Worm (Caenorhabditis elegans): ENCODE measurements around the gene glb-32.
A peak's percentile ranks its signal among the peaks of the same experiment; 100 is the strongest.

glb-32 gene

ce11 chrV:5089497-5090134, at the start of gene glb-32:
Gene glb-32 (minus strand): TSS chrV:5089547.
- no peak for TF ChIP-seq lsy-2 (tag; optimal IDR thresholded peaks at IDR 0.05)
- TF ChIP-seq egl-13 (tag; optimal IDR thresholded peaks at IDR 0.05): peak; percentile 80
- peak; percentile 75 for TF ChIP-seq unc-86 (tag; optimal IDR thresholded peaks at IDR 0.05)
- no peak for TF ChIP-seq ama-1 (optimal IDR thresholded peaks at IDR 0.05)
- TF ChIP-seq swsn-7 (tag; optimal IDR thresholded peaks at IDR 0.05): no peak
- TF ChIP-seq vab-15 (tag; optimal IDR thresholded peaks at IDR 0.05): no peak
- no peak for TF ChIP-seq nhr-19 (GFP tag; conservative IDR thresholded peaks at IDR 0.05)
- peak; percentile 71 for TF ChIP-seq lin-14 (GFP tag; optimal IDR thresholded peaks at IDR 0.05)
- TF ChIP-seq nhr-71 (tag; optimal IDR thresholded peaks at IDR 0.05): peak; percentile 48
- TF ChIP-seq lin-15B (tag; optimal IDR thresholded peaks at IDR 0.05): no peak
- TF ChIP-seq nhr-11 (tag; optimal IDR thresholded peaks at IDR 0.05): no peak
- no peak for TF ChIP-seq ceh-88 (GFP tag; IDR thresholded peaks at IDR 0.05)
- TF ChIP-seq hlh-17 (GFP tag; optimal IDR thresholded peaks at IDR 0.05; ENCODE audit: borderline replicate concordance): no peak
- TF ChIP-seq nhr-47 (tag; optimal IDR thresholded peaks at IDR 0.05): peak; percentile 24

DNA sequence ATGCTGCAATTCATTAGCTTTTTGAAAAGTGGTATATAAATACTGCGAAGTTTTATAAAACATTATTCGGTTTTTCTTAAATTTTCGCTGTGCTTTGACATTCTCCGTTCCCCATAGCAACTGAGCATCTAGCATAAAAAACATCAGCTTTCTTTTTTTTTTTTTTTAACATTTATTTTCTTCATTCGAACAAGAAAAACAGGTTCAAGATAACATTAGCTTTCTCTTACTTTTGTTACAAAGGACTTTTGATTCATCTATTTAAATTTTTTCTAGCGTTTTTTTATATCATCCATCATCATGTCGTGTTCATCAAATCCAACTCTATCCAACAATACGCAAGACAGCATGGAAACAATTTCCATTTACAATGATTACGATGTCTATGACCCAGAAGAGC, 48.6 kb upstream of the glb-32 start, which contains the start of gene F14F9.3:
Gene F14F9.3, plus strand, starts transcription at position 301 of the 400 bp plus-strand sequence.
- TF ChIP-seq nhr-84 (tag; optimal IDR thresholded peaks at IDR 0.05) (no peak), hpl-2 (GFP tag; optimal IDR thresholded peaks at IDR 0.05) (no peak), ceh-88 (GFP tag; IDR thresholded peaks at IDR 0.05) (no peak), egl-13 (tag; optimal IDR thresholded peaks at IDR 0.05) (no peak), blmp-1 (tag; optimal IDR thresholded peaks at IDR 0.05) (no peak), nhr-85 (tag) (no peak), ces-1 (GFP tag; optimal IDR thresholded peaks at IDR 0.05) (no peak), efl-3 (GFP tag; optimal IDR thresholded peaks at IDR 0.05) (no peak), pqm-1 (tag; optimal IDR thresholded peaks at IDR 0.05) (no peak), ceh-82 (tag; optimal IDR thresholded peaks at IDR 0.05) (no peak), dsc-1 (tag; optimal IDR thresholded peaks at IDR 0.05) (no peak)

DNA sequence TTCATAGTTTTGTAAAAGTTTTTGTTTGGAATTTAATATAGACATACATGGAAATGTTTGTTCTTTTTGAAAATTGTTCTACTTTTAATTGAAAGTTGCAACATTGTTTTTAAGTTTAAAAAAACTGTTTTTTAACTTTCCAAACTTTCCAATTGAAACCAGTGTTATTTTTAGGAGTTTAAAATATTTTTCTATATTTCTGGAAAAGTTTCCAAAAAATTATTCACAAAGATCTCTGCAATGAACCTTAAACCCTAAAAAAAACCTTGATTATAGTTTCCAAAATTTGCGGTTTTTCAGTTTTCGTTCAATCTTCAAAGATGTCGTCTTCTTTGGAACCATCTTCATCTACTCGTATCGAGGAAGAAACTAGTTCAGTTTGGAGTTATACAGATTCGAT, 43.1 kb upstream of the glb-32 start, which contains the start of gene F14F9.4:
Gene F14F9.4, plus strand, starts transcription at position 301 of the 400 bp plus-strand sequence.
- no peak for TF ChIP-seq nhr-77 (tag; optimal IDR thresholded peaks at IDR 0.05)

DNA sequence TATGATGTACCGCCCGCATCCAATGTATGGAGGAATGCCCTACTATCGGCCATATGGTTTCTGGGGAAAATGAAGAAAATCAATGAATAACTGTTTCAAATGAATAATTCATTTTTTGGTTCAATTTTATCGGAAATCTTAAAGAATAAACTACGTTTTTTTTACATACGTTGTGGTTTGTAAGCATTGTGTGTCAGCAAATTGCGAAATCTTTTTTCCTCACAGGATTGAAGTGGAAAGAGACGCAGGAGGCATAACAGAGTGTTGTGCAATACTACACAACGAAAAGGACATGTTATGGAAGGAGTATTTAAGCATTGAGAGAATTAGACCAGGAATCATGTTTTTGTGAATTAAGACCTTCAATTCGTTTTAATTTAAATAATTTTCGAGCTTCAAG, 42.0 kb upstream of the glb-32 start:
- TF ChIP-seq ztf-4 (tag; optimal IDR thresholded peaks at IDR 0.05): no peak
- peak; percentile 51 for TF ChIP-seq rnt-1 (tag; optimal IDR thresholded peaks at IDR 0.05)
- TF ChIP-seq nhr-77 (tag; optimal IDR thresholded peaks at IDR 0.05): no peak
- peak; percentile 23 for TF ChIP-seq nhr-47 (tag; optimal IDR thresholded peaks at IDR 0.05)
- peak; percentile 34 for TF ChIP-seq fkh-8 (tag; optimal IDR thresholded peaks at IDR 0.05)
- no peak for TF ChIP-seq unc-62 (GFP tag; optimal IDR thresholded peaks at IDR 0.05)
- peak; percentile 68 for TF ChIP-seq zip-4 (GFP tag; optimal IDR thresholded peaks at IDR 0.05)
- TF ChIP-seq lin-15B (tag; optimal IDR thresholded peaks at IDR 0.05): no peak
- TF ChIP-seq sptf-1 (tag; optimal IDR thresholded peaks at IDR 0.05): no peak
- TF ChIP-seq nhr-90 (tag; optimal IDR thresholded peaks at IDR 0.05; ENCODE audit: poor library complexity): no peak
- TF ChIP-seq ets-5 (GFP tag; IDR thresholded peaks at IDR 0.05): no peak
- TF ChIP-seq mef-2 (tag; optimal IDR thresholded peaks at IDR 0.05): no peak
- peak; percentile 63 for TF ChIP-seq nhr-85 (tag)
- no peak for TF ChIP-seq lin-14 (GFP tag; optimal IDR thresholded peaks at IDR 0.05)
- TF ChIP-seq lsy-2 (tag; optimal IDR thresholded peaks at IDR 0.05): peak in 1 of 2 experiments; percentile 71
- peak; percentile 21 to 42 for TF ChIP-seq lin-35 (GFP tag; optimal IDR thresholded peaks at IDR 0.05)
- no peak for TF ChIP-seq F16B12.6 (tag; optimal IDR thresholded peaks at IDR 0.05)
- TF ChIP-seq nhr-20 (tag; optimal IDR thresholded peaks at IDR 0.05): peak; percentile 32
- TF ChIP-seq xbp-1 (tag; optimal IDR thresholded peaks at IDR 0.05): peak; percentile 17
- TF ChIP-seq lir-3 (tag; optimal IDR thresholded peaks at IDR 0.05; ENCODE audit: poor library complexity): no peak
- TF ChIP-seq lin-13 (GFP tag; optimal IDR thresholded peaks at IDR 0.05): no peak
- no peak for TF ChIP-seq ztf-11 (tag; optimal IDR thresholded peaks at IDR 0.05)
- peak; percentile 4 for TF ChIP-seq blmp-1 (tag; optimal IDR thresholded peaks at IDR 0.05)
- no peak for TF ChIP-seq hpl-2 (GFP tag; optimal IDR thresholded peaks at IDR 0.05)
- TF ChIP-seq unc-30 (tag; optimal IDR thresholded peaks at IDR 0.05): no peak
- no peak for TF ChIP-seq unc-98 (GFP tag; IDR thresholded peaks at IDR 0.05)
- TF ChIP-seq swsn-7 (tag; optimal IDR thresholded peaks at IDR 0.05): peak; percentile 11
- no peak for TF ChIP-seq aly-2 (tag; optimal IDR thresholded peaks at IDR 0.05)
- TF ChIP-seq C34B4.2 (tag; optimal IDR thresholded peaks at IDR 0.05): no peak
- TF ChIP-seq egl-13 (tag; optimal IDR thresholded peaks at IDR 0.05): no peak
- TF ChIP-seq jun-1 (tag; optimal IDR thresholded peaks at IDR 0.05): peak; percentile 22
- TF ChIP-seq elt-3 (tag; optimal IDR thresholded peaks at IDR 0.05): no peak
